Worm (Caenorhabditis elegans) whole organism, late embryonic: ENCODE data around the gene sodh-2.

Experiments
- T23F11.4 ChIP-seq: fragments of 200-800 bp; sonication (Bioruptor generic); optimal IDR thresholded peaks from 2 replicates; lab custom pipeline; 2018; ENCODE audit warnings: mild to moderate bottlenecking, missing genetic modification characterization, missing compliant biosample characterization
- ceh-24 ChIP-seq: sonication (generic microtip); optimal IDR thresholded peaks from 2 replicates; lab custom pipeline; 2016; ENCODE audit warnings: mild to moderate bottlenecking, missing genetic modification characterization, missing compliant biosample characterization
- tbx-2 ChIP-seq: sonication (generic microtip); optimal IDR thresholded peaks from 2 replicates; lab custom pipeline; 2016; ENCODE audit warnings: missing genetic modification characterization, missing compliant biosample characterization

ce11 chrV:11883215-11883614 lies 7.8 kb downstream of the sodh-2 start:
- TF ChIP-seq tbx-2 (tag; lab: Kevin White, UChicago) (no peak), ceh-24 (tag; lab: Kevin White, UChicago) (no peak), T23F11.4 (GFP tag; lab: Kevin White, UChicago) (no peak)
